Fruit fly (Drosophila melanogaster): Measurements from ENCODE around the gene nullo.

The nullo gene

dm6 chrX:7065835-7066234 is 16.6 kb downstream of the nullo start, which contains the start of gene CG12541 (continued):
- no peak for TF ChIP-seq Sry-β (GFP tag; optimal IDR thresholded peaks at IDR 0.05)
- peak; percentile 2 for TF ChIP-seq gro (GFP tag; optimal IDR thresholded peaks at IDR 0.05)
- 0 out of 2 replicates have a peak, but pooled peaks have one; percentile 14 for TF ChIP-seq unc-4 (GFP tag; IDR thresholded peaks at IDR 0.05; ENCODE audit: partially characterized antibody)

- no peak for TF ChIP-seq lbe (GFP tag; optimal IDR thresholded peaks at IDR 0.05)
- no peak for TF ChIP-seq CG17568 (GFP tag; optimal IDR thresholded peaks at IDR 0.05)
- no peak for TF ChIP-seq CG8281 (tag; optimal IDR thresholded peaks at IDR 0.05)
- TF ChIP-seq Sry-δ (GFP tag; optimal IDR thresholded peaks at IDR 0.05): peak; percentile 3
- peak; percentile 90 for TF ChIP-seq CG9437 (GFP tag; optimal IDR thresholded peaks at IDR 0.05)
- no peak for TF ChIP-seq CG2875 (GFP tag; optimal IDR thresholded peaks at IDR 0.05)
- peak; percentile 26 for TF ChIP-seq CG14710 (tag; optimal IDR thresholded peaks at IDR 0.05)
- TF ChIP-seq ara (GFP tag; IDR thresholded peaks at IDR 0.05): no peak
- TF ChIP-seq E2f2 (GFP tag; IDR thresholded peaks at IDR 0.05): peak; percentile 87
- TF ChIP-seq Kr (GFP tag; optimal IDR thresholded peaks at IDR 0.05): no peak
- no peak for TF ChIP-seq Dip3 (GFP tag; optimal IDR thresholded peaks at IDR 0.05)
- peak; percentile 30 for TF ChIP-seq BEAF-32 (GFP tag; optimal IDR thresholded peaks at IDR 0.05)
- TF ChIP-seq CTCF (GFP tag; optimal IDR thresholded peaks at IDR 0.05): peak; percentile 63
- no peak for TF ChIP-seq NC2β (GFP tag; optimal IDR thresholded peaks at IDR 0.05)
- no peak for TF ChIP-seq nerfin-2 (GFP tag; IDR thresholded peaks at IDR 0.05; ENCODE audit: partially characterized antibody)
- peak; percentile 63 for TF ChIP-seq Dref (GFP tag; IDR thresholded peaks at IDR 0.05)
- TF ChIP-seq CG13287 (GFP tag; IDR thresholded peaks at IDR 0.05; ENCODE audit: partially characterized antibody): peak; percentile 44; the same call in 1 of the 2 replicates
- no peak for TF ChIP-seq NC2α (GFP tag; optimal IDR thresholded peaks at IDR 0.05)
- peak; percentile 47 for TF ChIP-seq CG17186 (GFP tag; optimal IDR thresholded peaks at IDR 0.05)
- no peak for TF ChIP-seq CG12219 (GFP tag; optimal IDR thresholded peaks at IDR 0.05)
- TF ChIP-seq CG5953 (GFP tag; IDR thresholded peaks at IDR 0.05): no peak
- TF ChIP-seq CG13424 (tag; optimal IDR thresholded peaks at IDR 0.05): no peak
- peak; percentile 92 for TF ChIP-seq Myb (GFP tag; optimal IDR thresholded peaks at IDR 0.05)
- peak; percentile 4 for TF ChIP-seq CG1603 (tag; optimal IDR thresholded peaks at IDR 0.05)
- peak; percentile 96 for TF ChIP-seq CG11560 (tag; IDR thresholded peaks at IDR 0.05)
- no peak for TF ChIP-seq knrl (GFP tag; IDR thresholded peaks at IDR 0.05; ENCODE audit: partially characterized antibody)
- peak; percentile 88 for TF ChIP-seq Dp (GFP tag; optimal IDR thresholded peaks at IDR 0.05)
- no peak for TF ChIP-seq maf-S (GFP tag; optimal IDR thresholded peaks at IDR 0.05)
- TF ChIP-seq Max (GFP tag; optimal IDR thresholded peaks at IDR 0.05): no peak
- TF ChIP-seq CG31365 (tag; optimal IDR thresholded peaks at IDR 0.05): peak; percentile 35
- peak; percentile 47 for TF ChIP-seq pzg (GFP tag; optimal IDR thresholded peaks at IDR 0.05)
- TF ChIP-seq stwl (tag; optimal IDR thresholded peaks at IDR 0.05): peak; percentile 74
- peak; percentile 1 for TF ChIP-seq CG2116 (GFP tag; optimal IDR thresholded peaks at IDR 0.05)
- TF ChIP-seq Dip2 (GFP tag; IDR thresholded peaks at IDR 0.05): no peak
Measured at dm6 chrX:7066608-7067007, 17.3 kb downstream of the nullo start.

DNA sequence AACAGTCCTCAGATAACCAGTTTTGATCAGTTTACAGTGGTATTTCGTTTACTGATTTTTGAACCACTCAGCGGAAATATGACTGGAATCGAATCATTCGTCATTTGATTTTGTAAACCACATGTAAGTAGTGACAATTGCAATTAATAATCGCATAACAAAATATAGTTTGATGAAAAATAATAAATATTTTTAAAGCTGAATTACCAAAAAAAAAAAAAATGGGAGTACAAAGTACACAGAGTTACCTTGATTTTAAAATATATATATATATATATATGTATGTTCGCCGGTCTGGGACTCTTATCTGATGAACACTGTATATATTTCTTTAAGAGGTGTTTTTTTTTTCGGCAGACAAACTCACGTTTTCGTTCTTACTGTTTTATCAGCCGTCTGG is 18.0 kb downstream of the nullo start:
- TF ChIP-seq fd96Cb (tag; optimal IDR thresholded peaks at IDR 0.05) (no peak), Dfd (GFP tag; optimal IDR thresholded peaks at IDR 0.05) (no peak), CG6654 (GFP tag; optimal IDR thresholded peaks at IDR 0.05) (no peak), lov (optimal IDR thresholded peaks at IDR 0.05) (no peak), lov (GFP tag; IDR thresholded peaks at IDR 0.05) (no peak), CG13894 (tag; optimal IDR thresholded peaks at IDR 0.05) (peak; percentile 20), CG10274 (GFP tag; optimal IDR thresholded peaks at IDR 0.05) (no peak), lmd (GFP tag; IDR thresholded peaks at IDR 0.05) (peak; percentile 20; the same call in 1 of the 2 replicates), danr (GFP tag; IDR thresholded peaks at IDR 0.05) (no peak), dysf (GFP tag; IDR thresholded peaks at IDR 0.05) (peak; percentile 36; the same call in 1 of the 3 replicates), Hmr (GFP tag; optimal IDR thresholded peaks at IDR 0.05) (peak; percentile 2), D (optimal IDR thresholded peaks at IDR 0.05) (no peak), D (GFP tag; optimal IDR thresholded peaks at IDR 0.05) (no peak), crol (GFP tag; IDR thresholded peaks at IDR 0.05) (no peak), gem (tag; optimal IDR thresholded peaks at IDR 0.05) (peak; percentile 38)
